Worm (Caenorhabditis elegans) whole organism, L1 larva: ENCODE measurements around the gene hap-1.

Experiments used
- C04F5.9 ChIP-seq: sonication (generic microtip); optimal IDR thresholded peaks from 2 replicates; lab custom pipeline; 2016; ENCODE audit warnings: missing genetic modification characterization, missing compliant biosample characterization
- C16A3.4 ChIP-seq: fragments of 150-350 bp; optimal IDR thresholded peaks from 2 replicates; lab custom pipeline; 2014; ENCODE audit warnings: missing biosample characterization, missing genetic modification characterization
- C34B4.2 ChIP-seq: sonication (generic microtip); optimal IDR thresholded peaks from 2 replicates; lab custom pipeline; 2017; ENCODE audit warnings: mild to moderate bottlenecking, missing genetic modification characterization, missing compliant biosample characterization
- F16B12.6 ChIP-seq: fragments of 150-350 bp; optimal IDR thresholded peaks from 2 replicates; lab custom pipeline; 2014; ENCODE audit warnings: missing biosample characterization, missing genetic modification characterization
- Y116A8C.19 ChIP-seq: sonication (generic microtip); optimal IDR thresholded peaks from 2 replicates; lab custom pipeline; 2016; ENCODE audit warnings: missing compliant biosample characterization, missing genetic modification characterization, borderline replicate concordance
- alr-1 ChIP-seq: fragments of 200-800 bp; sonication (Bioruptor generic); optimal IDR thresholded peaks from 2 replicates; lab custom pipeline; 2018; ENCODE audit warnings: borderline replicate concordance, mild to moderate bottlenecking, missing genetic modification characterization, missing compliant biosample characterization
- aly-2 ChIP-seq: fragments of 150-350 bp; optimal IDR thresholded peaks from 2 replicates; lab custom pipeline; 2014; ENCODE audit warnings: missing biosample characterization, missing genetic modification characterization
- ama-1 ChIP-seq: fragments of 150-350 bp; optimal IDR thresholded peaks from 2 replicates; lab custom pipeline; 2014
- ceh-63 ChIP-seq: fragments of 200-800 bp; sonication (Bioruptor generic); optimal IDR thresholded peaks from 2 replicates; lab custom pipeline; 2018; ENCODE audit warnings: mild to moderate bottlenecking, missing genetic modification characterization, missing compliant biosample characterization
- ceh-8 ChIP-seq: fragments of 200-800 bp; sonication (Bioruptor generic); optimal IDR thresholded peaks from 2 replicates; lab custom pipeline; 2018; ENCODE audit warnings: mild to moderate bottlenecking, missing genetic modification characterization, moderate library complexity, missing compliant biosample characterization
- ceh-82 ChIP-seq, 3 experiments: fragments of 150-350 bp in 1 of 3; sonication (generic microtip) in 2 of 3; optimal IDR thresholded peaks; 2 replicates each; lab custom pipeline; 2014 to 2017; ENCODE audit warnings: missing biosample characterization in 3 of 3, missing genetic modification characterization in 3 of 3
- ces-1 ChIP-seq: fragments of 150-350 bp; optimal IDR thresholded peaks from 2 replicates; lab custom pipeline; 2014; ENCODE audit warnings: missing biosample characterization, missing genetic modification reagents, missing genetic modification characterization
- dpl-1 ChIP-seq, 3 experiments: fragments of 150-350 bp in 2 of 3; sonication (generic microtip) in 1 of 3; optimal IDR thresholded peaks; 2 replicates each; lab custom pipeline; 2014 to 2017; ENCODE audit warnings: missing biosample characterization in 3 of 3, missing genetic modification characterization in 3 of 3, missing genetic modification reagents in 3 of 3
- dsc-1 ChIP-seq: sonication (generic microtip); optimal IDR thresholded peaks from 2 replicates; lab custom pipeline; 2016; ENCODE audit warnings: mild to moderate bottlenecking, missing genetic modification characterization, missing compliant biosample characterization
- efl-1 ChIP-seq, 4 experiments: fragments of 150-350 bp; optimal IDR thresholded peaks in 3 of 4; peaks in 1 of 4; 1 replicate in 1 of 4; 2 replicates in 3 of 4; lab custom pipeline; 2014; ENCODE audit warnings: missing biosample characterization in 2 of 4, missing genetic modification characterization in 2 of 4, missing genetic modification reagents in 2 of 4
- efl-3 ChIP-seq: fragments of 200-800 bp; sonication (Bioruptor generic); optimal IDR thresholded peaks from 2 replicates; lab custom pipeline; 2018; ENCODE audit warnings: mild to moderate bottlenecking, missing genetic modification characterization, missing compliant biosample characterization
- elt-3 ChIP-seq, 6 experiments: fragments of 150-350 bp in 1 of 6; sonication (generic microtip); optimal IDR thresholded peaks; 2 replicates each; lab custom pipeline; 2017 to 2018; ENCODE audit warnings: missing biosample characterization in 6 of 6, missing genetic modification characterization in 6 of 6, inconsistent platforms in 1 of 6
- ets-5 ChIP-seq: fragments of 200-800 bp; sonication (Bioruptor generic); IDR thresholded peaks from 2 replicates; pipeline ENCODE4 v1.3.6; 2022; ENCODE audit warnings: missing genetic modification characterization, missing compliant biosample characterization
- fkh-4 ChIP-seq: sonication (generic microtip); optimal IDR thresholded peaks from 2 replicates; lab custom pipeline; 2016; ENCODE audit warnings: missing compliant biosample characterization, missing genetic modification characterization, borderline replicate concordance
- grh-1 ChIP-seq: fragments of 200-800 bp; sonication (Bioruptor generic); IDR thresholded peaks from 2 replicates; pipeline ENCODE4 v1.3.6; 2022; ENCODE audit warnings: missing genetic modification reagents, missing genetic modification characterization, missing compliant biosample characterization
- hpl-2 ChIP-seq: fragments of 150-350 bp; optimal IDR thresholded peaks from 2 replicates; lab custom pipeline; 2014; ENCODE audit warnings: missing biosample characterization, missing genetic modification reagents, missing genetic modification characterization
- isw-1 ChIP-seq: fragments of 200-800 bp; sonication (Bioruptor generic); IDR thresholded peaks from 2 replicates; pipeline ENCODE4 v1.3.6; 2022; ENCODE audit warnings: missing genetic modification characterization, missing compliant biosample characterization
- lin-13 ChIP-seq: fragments of 150-350 bp; optimal IDR thresholded peaks from 2 replicates; lab custom pipeline; 2014; ENCODE audit warnings: missing biosample characterization, missing genetic modification reagents, missing genetic modification characterization
- lin-35 ChIP-seq, 2 experiments: fragments of 150-350 bp; optimal IDR thresholded peaks; 2 replicates each; lab custom pipeline; 2014; ENCODE audit warnings: missing biosample characterization in 2 of 2, missing genetic modification characterization in 2 of 2, missing genetic modification reagents in 2 of 2
- lir-3 ChIP-seq: sonication (generic microtip); optimal IDR thresholded peaks from 2 replicates; lab custom pipeline; 2016; ENCODE audit warnings: mild to moderate bottlenecking, missing genetic modification characterization, moderate library complexity, missing compliant biosample characterization; ENCODE audit not compliant: poor library complexity
- lsy-2 ChIP-seq, 2 experiments: fragments of 150-350 bp; optimal IDR thresholded peaks; 2 replicates each; lab custom pipeline; 2014; ENCODE audit warnings: missing biosample characterization in 2 of 2, missing genetic modification characterization in 2 of 2
- mef-2 ChIP-seq: fragments of 150-350 bp; optimal IDR thresholded peaks from 2 replicates; lab custom pipeline; 2014; ENCODE audit warnings: missing biosample characterization, missing genetic modification characterization
- nhr-19 ChIP-seq: fragments of 200-800 bp; sonication (Bioruptor generic); conservative IDR thresholded peaks from 2 replicates; pipeline ENCODE4 v1.3.6; 2022; ENCODE audit warnings: missing genetic modification characterization, missing compliant biosample characterization
- nhr-20 ChIP-seq: sonication (generic microtip); optimal IDR thresholded peaks from 2 replicates; lab custom pipeline; 2016; ENCODE audit warnings: mild to moderate bottlenecking, missing genetic modification characterization, missing compliant biosample characterization
- nhr-28 ChIP-seq: fragments of 150-350 bp; optimal IDR thresholded peaks from 2 replicates; lab custom pipeline; 2014; ENCODE audit warnings: missing biosample characterization, missing genetic modification characterization
- nhr-47 ChIP-seq: sonication (generic microtip); optimal IDR thresholded peaks from 2 replicates; lab custom pipeline; 2016; ENCODE audit warnings: mild to moderate bottlenecking, missing genetic modification characterization, moderate library complexity, missing compliant biosample characterization
- nhr-76 ChIP-seq: sonication (generic microtip); optimal IDR thresholded peaks from 2 replicates; lab custom pipeline; 2017; ENCODE audit warnings: missing biosample characterization, missing genetic modification characterization
- nhr-77 ChIP-seq: fragments of 150-350 bp; optimal IDR thresholded peaks from 2 replicates; lab custom pipeline; 2014; ENCODE audit warnings: missing biosample characterization, missing genetic modification characterization
- nhr-85 ChIP-seq: sonication (generic microtip); peaks from one replicate; lab custom pipeline; 2016; ENCODE audit warnings: missing genetic modification characterization, inconsistent platforms, missing compliant biosample characterization
- pag-3 ChIP-seq: sonication (generic microtip); optimal IDR thresholded peaks from 2 replicates; lab custom pipeline; 2017; ENCODE audit warnings: missing genetic modification characterization, mild to moderate bottlenecking, missing compliant biosample characterization, antibody characterized with exemption, borderline replicate concordance; ENCODE audit not compliant: insufficient read depth
- pax-3 ChIP-seq: fragments of 200-800 bp; sonication (Bioruptor generic); optimal IDR thresholded peaks from 2 replicates; lab custom pipeline; 2018; ENCODE audit warnings: mild to moderate bottlenecking, missing genetic modification characterization, moderate library complexity, missing compliant biosample characterization
- sptf-1 ChIP-seq: fragments of 150-350 bp; optimal IDR thresholded peaks from 2 replicates; lab custom pipeline; 2014; ENCODE audit warnings: missing biosample characterization, missing genetic modification characterization
- sup-37 ChIP-seq: fragments of 200-800 bp; sonication (Bioruptor generic); optimal IDR thresholded peaks from 2 replicates; lab custom pipeline; 2018; ENCODE audit warnings: mild to moderate bottlenecking, missing genetic modification characterization, missing compliant biosample characterization
- tbx-2 ChIP-seq: sonication (generic microtip); optimal IDR thresholded peaks from 2 replicates; lab custom pipeline; 2016; ENCODE audit warnings: missing genetic modification characterization, missing compliant biosample characterization
- tlp-1 ChIP-seq: fragments of 150-350 bp; optimal IDR thresholded peaks from 2 replicates; lab custom pipeline; 2014; ENCODE audit warnings: missing biosample characterization, missing genetic modification characterization
- unc-130 ChIP-seq: fragments of 150-350 bp; optimal IDR thresholded peaks from 2 replicates; lab custom pipeline; 2017; ENCODE audit warnings: missing biosample characterization, missing genetic modification characterization, inconsistent platforms
- unc-62 ChIP-seq: fragments of 150-350 bp; optimal IDR thresholded peaks from 2 replicates; lab custom pipeline; 2014; ENCODE audit warnings: missing biosample characterization, missing genetic modification reagents, missing genetic modification characterization
- unc-86 ChIP-seq: sonication (generic microtip); optimal IDR thresholded peaks from 2 replicates; lab custom pipeline; 2016; ENCODE audit warnings: missing genetic modification characterization, missing compliant biosample characterization
- xbp-1 ChIP-seq: sonication (generic microtip); optimal IDR thresholded peaks from 2 replicates; lab custom pipeline; 2016; ENCODE audit warnings: missing genetic modification characterization, missing compliant biosample characterization
- zag-1 ChIP-seq: fragments of 150-350 bp; optimal IDR thresholded peaks from 2 replicates; lab custom pipeline; 2014; ENCODE audit warnings: missing biosample characterization, missing genetic modification characterization
- zip-4 ChIP-seq: fragments of 200-800 bp; sonication (Bioruptor generic); optimal IDR thresholded peaks from 2 replicates; lab custom pipeline; 2018; ENCODE audit warnings: mild to moderate bottlenecking, missing genetic modification characterization, moderate library complexity, missing compliant biosample characterization
- ztf-11 ChIP-seq, 2 experiments: sonication (generic microtip); optimal IDR thresholded peaks; 2 replicates each; lab custom pipeline; 2016 to 2017; ENCODE audit warnings: missing genetic modification characterization in 2 of 2, missing biosample characterization in 1 of 2, missing compliant biosample characterization in 1 of 2

hap-1 gene

ce11 chrIII:5229511-5230250 lies 34.1 kb upstream of the hap-1 start:
- TF ChIP-seq C16A3.4 (tag; lab: Kevin White, UChicago) (no peak), nhr-76 (tag; lab: Kevin White, UChicago) (peak; percentile 33), tlp-1 (no peak), alr-1 (tag; lab: Kevin White, UChicago) (peak; percentile 94), fkh-4 (tag; lab: Kevin White, UChicago) (no peak), nhr-20 (tag; lab: Kevin White, UChicago) (no peak), efl-1 (optimal IDR thresholded peaks at IDR 0.05; lab: Kevin White, UChicago) (no peak), efl-1 (GFP tag; optimal IDR thresholded peaks at IDR 0.05 in 1 of 2; lab: Kevin White, UChicago) (peak in 1 of 2 experiments; percentile 90), nhr-85 (tag; lab: Kevin White, UChicago) (peak; percentile 59)

ce11 chrIII:5230415-5230814 lies 33.3 kb upstream of the hap-1 start, which contains the start of gene prmt-5:
TSS of gene prmt-5 (plus strand) at chrIII:5230555.
- TF ChIP-seq fkh-4 (tag; lab: Kevin White, UChicago): no peak
- peak in 1 of 2 experiments; percentile 21 for TF ChIP-seq lsy-2 (tag; optimal IDR thresholded peaks at IDR 0.05; lab: Kevin White, UChicago)
- TF ChIP-seq nhr-77 (tag; lab: Kevin White, UChicago): no peak
- TF ChIP-seq aly-2 (tag; lab: Kevin White, UChicago): peak; percentile 92
- no peak for TF ChIP-seq ces-1
- TF ChIP-seq isw-1 (GFP tag; lab: Robert Waterston, UW): no peak
- TF ChIP-seq pag-3 (tag; lab: Kevin White, UChicago): no peak
- TF ChIP-seq nhr-47: peak; percentile 46
- no peak for TF ChIP-seq lir-3
- TF ChIP-seq efl-1 (optimal IDR thresholded peaks at IDR 0.05; lab: Kevin White, UChicago): peak; percentile 21 to 41
- peak in 1 of 2 experiments; percentile 77 for TF ChIP-seq efl-1 (GFP tag; optimal IDR thresholded peaks at IDR 0.05 in 1 of 2; lab: Kevin White, UChicago)
- TF ChIP-seq dpl-1 (GFP tag; optimal IDR thresholded peaks at IDR 0.05; lab: Kevin White, UChicago): no peak
- no peak for TF ChIP-seq unc-86 (tag; lab: Kevin White, UChicago)
- no peak for TF ChIP-seq ztf-11 (tag; optimal IDR thresholded peaks at IDR 0.05; lab: Kevin White, UChicago)
- no peak for TF ChIP-seq dsc-1 (tag; lab: Kevin White, UChicago)
- no peak for TF ChIP-seq sptf-1 (tag; lab: Kevin White, UChicago)
- peak; percentile 3 for TF ChIP-seq xbp-1 (tag; lab: Kevin White, UChicago)
- TF ChIP-seq F16B12.6 (tag; lab: Kevin White, UChicago): no peak
- TF ChIP-seq unc-130: no peak
- TF ChIP-seq lin-35 (GFP tag; optimal IDR thresholded peaks at IDR 0.05; lab: Kevin White, UChicago): no peak
- no peak for TF ChIP-seq efl-3
- no peak for TF ChIP-seq alr-1 (tag; lab: Kevin White, UChicago)
- TF ChIP-seq nhr-76 (tag; lab: Kevin White, UChicago): no peak
- peak; percentile 90 for TF ChIP-seq ama-1 (lab: Kevin White, UChicago)
- no peak for TF ChIP-seq lin-13 (GFP tag; lab: Kevin White, UChicago)
- no peak for TF ChIP-seq zag-1
- TF ChIP-seq mef-2: no peak
- TF ChIP-seq sup-37 (GFP tag; lab: Kevin White, UChicago): peak; percentile 24
- no peak for TF ChIP-seq pax-3
- no peak for TF ChIP-seq unc-62
- no peak for TF ChIP-seq Y116A8C.19 (tag; lab: Kevin White, UChicago)
- no peak for TF ChIP-seq C16A3.4 (tag; lab: Kevin White, UChicago)
- TF ChIP-seq zip-4 (GFP tag; lab: Kevin White, UChicago): peak; percentile 37
- TF ChIP-seq ets-5: no peak
- TF ChIP-seq nhr-19 (GFP tag; lab: Robert Waterston, UW): peak; percentile 25; the same call in 1 of the 2 replicates
- TF ChIP-seq hpl-2 (GFP tag; lab: Kevin White, UChicago): no peak
- TF ChIP-seq grh-1 (GFP tag; lab: Robert Waterston, UW): no peak
- no peak for TF ChIP-seq elt-3 (tag; optimal IDR thresholded peaks at IDR 0.05; lab: Kevin White, UChicago)
- no peak for TF ChIP-seq ceh-63 (GFP tag; lab: Kevin White, UChicago)
- peak; percentile 43 for TF ChIP-seq C34B4.2 (tag; lab: Kevin White, UChicago)
- no peak for TF ChIP-seq nhr-28 (tag; lab: Kevin White, UChicago)
- TF ChIP-seq ceh-82 (tag; optimal IDR thresholded peaks at IDR 0.05; lab: Kevin White, UChicago): no peak
- TF ChIP-seq ceh-8 (GFP tag; lab: Kevin White, UChicago): no peak
- TF ChIP-seq tbx-2: no peak
- TF ChIP-seq C04F5.9: no peak
